Fruit fly (Drosophila melanogaster) whole organism, embryonic: ENCODE results near the gene Gs1l.

ENCODE experiments used
- Atf-2 ChIP-seq: fragments of 200-800 bp; sonication (Bioruptor generic); optimal IDR thresholded peaks from 2 replicates; lab custom pipeline; 2016; ENCODE audit warnings: missing biosample characterization, missing genetic modification characterization
- CG1024 ChIP-seq: fragments of 200-800 bp; sonication (Bioruptor generic); IDR thresholded peaks from 2 replicates; pipeline ENCODE4 v1.3.6; 2022; ENCODE audit warnings: missing biosample characterization, missing genetic modification characterization
- CG10543 ChIP-seq: fragments of 200-800 bp; sonication (Bioruptor generic); optimal IDR thresholded peaks from 3 replicates; lab custom pipeline; 2017; ENCODE audit warnings: missing biosample characterization, mild to moderate bottlenecking, missing genetic modification characterization, moderate library complexity
- CG12236 ChIP-seq: fragments of 200-800 bp; sonication (Bioruptor generic); optimal IDR thresholded peaks from 2 replicates; lab custom pipeline; 2016; ENCODE audit warnings: missing biosample characterization, missing genetic modification characterization
- CG13123 ChIP-seq: fragments of 200-800 bp; sonication (Bioruptor generic); optimal IDR thresholded peaks from 2 replicates; lab custom pipeline; 2016; ENCODE audit warnings: missing biosample characterization, missing genetic modification characterization
- CG13894 ChIP-seq: fragments of 200-800 bp; sonication (Bioruptor generic); optimal IDR thresholded peaks from 3 replicates; lab custom pipeline; 2018; ENCODE audit warnings: missing biosample characterization, mild to moderate bottlenecking, missing genetic modification characterization, moderate library complexity
- CG14667 ChIP-seq: fragments of 200-800 bp; sonication (Bioruptor generic); IDR thresholded peaks from 2 replicates; pipeline ENCODE4 v1.3.6; 2022; ENCODE audit warnings: missing biosample characterization, missing genetic modification characterization
- CG1529 ChIP-seq: fragments of 200-800 bp; sonication (Bioruptor generic); optimal IDR thresholded peaks from 3 replicates; lab custom pipeline; 2018; ENCODE audit warnings: missing biosample characterization, missing genetic modification characterization
- CG15514 ChIP-seq: fragments of 200-800 bp; sonication (Bioruptor generic); optimal IDR thresholded peaks from 3 replicates; lab custom pipeline; 2017; ENCODE audit warnings: missing biosample characterization, missing genetic modification characterization, mild to moderate bottlenecking, moderate library complexity, missing genetic modification reagents
- CG15601 ChIP-seq: fragments of 200-800 bp; sonication (Bioruptor generic); optimal IDR thresholded peaks from 3 replicates; lab custom pipeline; 2019; ENCODE audit warnings: missing biosample characterization, mild to moderate bottlenecking, missing genetic modification characterization, moderate library complexity
- CG15696 ChIP-seq: fragments of 200-800 bp; sonication (Bioruptor generic); optimal IDR thresholded peaks from 2 replicates; lab custom pipeline; 2019; ENCODE audit warnings: missing biosample characterization, mild to moderate bottlenecking, missing genetic modification characterization, moderate library complexity
- CG18262 ChIP-seq: fragments of 200-800 bp; optimal IDR thresholded peaks from 3 replicates; lab custom pipeline; 2019; ENCODE audit warnings: missing biosample characterization, mild to moderate bottlenecking, missing genetic modification characterization, moderate library complexity
- CG2129 ChIP-seq: fragments of 200-800 bp; sonication (Bioruptor generic); IDR thresholded peaks from 2 replicates; pipeline ENCODE4 v1.3.6; 2022; ENCODE audit warnings: missing biosample characterization, missing genetic modification characterization; ENCODE audit not compliant: partially characterized antibody
- CG30020 ChIP-seq: fragments of 200-800 bp; optimal IDR thresholded peaks from 2 replicates; lab custom pipeline; 2019; ENCODE audit warnings: missing biosample characterization, mild to moderate bottlenecking, missing genetic modification characterization, moderate library complexity
- CG8281 ChIP-seq: fragments of 200-800 bp; sonication (Bioruptor generic); optimal IDR thresholded peaks from 2 replicates; lab custom pipeline; 2018; ENCODE audit warnings: missing biosample characterization, mild to moderate bottlenecking, missing genetic modification characterization, moderate library complexity
- CG8944 ChIP-seq: fragments of 200-800 bp; sonication (Bioruptor generic); optimal IDR thresholded peaks from 3 replicates; lab custom pipeline; 2016; ENCODE audit warnings: missing biosample characterization, missing genetic modification characterization
- CrebB ChIP-seq: fragments of 200-800 bp; sonication (Bioruptor generic); optimal IDR thresholded peaks from 3 replicates; lab custom pipeline; 2018; ENCODE audit warnings: missing biosample characterization, mild to moderate bottlenecking, missing genetic modification characterization
- Ets65A ChIP-seq: fragments of 200-800 bp; sonication (Bioruptor generic); peaks from one replicate; lab custom pipeline; 2016; ENCODE audit warnings: missing biosample characterization, missing genetic modification characterization
- H2.0 ChIP-seq: fragments of 200-800 bp; sonication (Bioruptor generic); IDR thresholded peaks from 2 replicates; pipeline ENCODE4 v1.3.6; 2022; ENCODE audit warnings: missing biosample characterization, missing genetic modification characterization
- Hey ChIP-seq: fragments of 200-800 bp; sonication (Bioruptor generic); optimal IDR thresholded peaks from 3 replicates; lab custom pipeline; 2018; ENCODE audit warnings: missing biosample characterization, mild to moderate bottlenecking, missing genetic modification characterization
- MBD-R2 ChIP-seq: fragments of 200-800 bp; sonication (Bioruptor generic); IDR thresholded peaks from 2 replicates; pipeline ENCODE4 v1.3.6; 2022; ENCODE audit warnings: missing biosample characterization, missing genetic modification characterization
- NC2β ChIP-seq: fragments of 200-800 bp; sonication (Bioruptor generic); optimal IDR thresholded peaks from 2 replicates; lab custom pipeline; 2016; ENCODE audit warnings: missing biosample characterization, missing genetic modification characterization
- Sry-β ChIP-seq: fragments of 200-800 bp; sonication (Bioruptor generic); optimal IDR thresholded peaks from 2 replicates; lab custom pipeline; 2018; ENCODE audit warnings: missing biosample characterization, mild to moderate bottlenecking, missing genetic modification characterization, moderate library complexity
- Ssrp ChIP-seq: fragments of 200-800 bp; sonication (Bioruptor generic); optimal IDR thresholded peaks from 2 replicates; lab custom pipeline; 2018; ENCODE audit warnings: missing biosample characterization, mild to moderate bottlenecking, missing genetic modification characterization, moderate library complexity
- YL-1 ChIP-seq: fragments of 200-800 bp; sonication (Bioruptor generic); optimal IDR thresholded peaks from 3 replicates; lab custom pipeline; 2017; ENCODE audit warnings: missing biosample characterization, mild to moderate bottlenecking, missing genetic modification characterization
- ab ChIP-seq: fragments of 200-800 bp; sonication (Bioruptor generic); optimal IDR thresholded peaks from 2 replicates; lab custom pipeline; 2016; ENCODE audit warnings: missing biosample characterization, missing genetic modification characterization
- bigmax ChIP-seq: fragments of 200-800 bp; sonication (Bioruptor generic); optimal IDR thresholded peaks from 2 replicates; lab custom pipeline; 2018; ENCODE audit warnings: missing biosample characterization, mild to moderate bottlenecking, missing genetic modification characterization
- bsh ChIP-seq, 2 experiments: fragments of 200-800 bp; sonication (Bioruptor generic); optimal IDR thresholded peaks; 2 replicates each; lab custom pipeline; 2017 to 2018; ENCODE audit warnings: mild to moderate bottlenecking in 2 of 2, missing biosample characterization in 2 of 2, missing genetic modification characterization in 2 of 2, moderate library complexity in 1 of 2
- cas ChIP-seq: fragments of 200-800 bp; sonication (Bioruptor generic); IDR thresholded peaks from 2 replicates; pipeline ENCODE4 v1.3.6; 2022; ENCODE audit warnings: missing biosample characterization, missing genetic modification characterization
- caup ChIP-seq: fragments of 200-800 bp; sonication (Bioruptor generic); optimal IDR thresholded peaks from 3 replicates; lab custom pipeline; 2017; ENCODE audit warnings: missing biosample characterization, mild to moderate bottlenecking, missing genetic modification characterization, moderate library complexity; ENCODE audit not compliant: severe bottlenecking
- croc ChIP-seq: fragments of 200-800 bp; sonication (Bioruptor generic); conservative IDR thresholded peaks from 3 replicates; pipeline ENCODE4 v1.3.6; 2022; ENCODE audit warnings: missing biosample characterization, missing genetic modification characterization
- crp ChIP-seq, 2 experiments: fragments of 200-800 bp; sonication (Bioruptor generic); optimal IDR thresholded peaks; 2 replicates in 1 of 2; 3 replicates in 1 of 2; lab custom pipeline; 2017; ENCODE audit warnings: missing biosample characterization in 2 of 2, missing genetic modification characterization in 2 of 2, mild to moderate bottlenecking in 1 of 2, moderate library complexity in 1 of 2
- danr ChIP-seq: fragments of 200-800 bp; sonication (Bioruptor generic); IDR thresholded peaks from 2 replicates; pipeline ENCODE4 v1.3.6; 2022; ENCODE audit warnings: missing biosample characterization, missing genetic modification characterization
- ewg ChIP-seq: fragments of 200-800 bp; sonication (Bioruptor generic); optimal IDR thresholded peaks from 3 replicates; lab custom pipeline; 2017; ENCODE audit warnings: mild to moderate bottlenecking, missing biosample characterization, missing genetic modification reagents, missing genetic modification characterization
- lmd ChIP-seq: fragments of 200-800 bp; sonication (Bioruptor generic); IDR thresholded peaks from 2 replicates; pipeline ENCODE4 v1.3.6; 2022; ENCODE audit warnings: missing biosample characterization, missing genetic modification characterization
- lov ChIP-seq, 2 experiments: fragments of 200-800 bp in 1 of 2; fragments of >200 bp in 1 of 2; sonication (Bioruptor generic) in 1 of 2; IDR thresholded peaks in 1 of 2; optimal IDR thresholded peaks in 1 of 2; 2 replicates in 1 of 2; 3 replicates in 1 of 2; pipeline versions ENCODE4 v1.3.6 to Lab custom; 2017 to 2022; ENCODE audit warnings: missing biosample characterization in 1 of 2, missing genetic modification characterization in 1 of 2
- maf-S ChIP-seq: fragments of 200-800 bp; sonication (Bioruptor generic); optimal IDR thresholded peaks from 2 replicates; lab custom pipeline; 2016; ENCODE audit warnings: missing biosample characterization, missing genetic modification characterization
- org-1 ChIP-seq: fragments of 200-800 bp; sonication (Bioruptor generic); optimal IDR thresholded peaks from 2 replicates; lab custom pipeline; 2017; ENCODE audit warnings: missing biosample characterization, missing genetic modification characterization
- p53 ChIP-seq: fragments of 200-800 bp; sonication (Bioruptor generic); optimal IDR thresholded peaks from 2 replicates; lab custom pipeline; 2016; ENCODE audit warnings: missing biosample characterization, missing genetic modification characterization
- pnt ChIP-seq: fragments of 200-800 bp; sonication (Bioruptor generic); optimal IDR thresholded peaks from 3 replicates; lab custom pipeline; 2016; ENCODE audit warnings: missing biosample characterization, missing genetic modification characterization
- ro ChIP-seq: fragments of 200-800 bp; sonication (Bioruptor generic); IDR thresholded peaks from 2 replicates; pipeline ENCODE4 v1.3.6; 2022; ENCODE audit warnings: missing biosample characterization, missing genetic modification characterization
- trh ChIP-seq: fragments of 200-800 bp; sonication (Bioruptor generic); optimal IDR thresholded peaks from 2 replicates; lab custom pipeline; 2016; ENCODE audit warnings: missing biosample characterization, missing genetic modification characterization
- usp ChIP-seq: fragments of >200 bp; optimal IDR thresholded peaks from 2 replicates; lab custom pipeline; 2017; ENCODE audit warnings: missing biosample characterization, missing genetic modification characterization
- vvl ChIP-seq: fragments of 200-800 bp; sonication (Bioruptor generic); IDR thresholded peaks from 2 replicates; pipeline ENCODE4 v1.3.6; 2022; ENCODE audit warnings: missing biosample characterization, missing genetic modification characterization
- wek ChIP-seq: fragments of 200-800 bp; sonication (Bioruptor generic); optimal IDR thresholded peaks from 3 replicates; lab custom pipeline; 2018; ENCODE audit warnings: missing biosample characterization, mild to moderate bottlenecking, missing genetic modification characterization, moderate library complexity
- zfh2 ChIP-seq: fragments of 200-800 bp; sonication (Bioruptor generic); optimal IDR thresholded peaks from 2 replicates; lab custom pipeline; 2016; ENCODE audit warnings: missing biosample characterization, missing genetic modification characterization

Gene Gs1l

dm6 chr2L:4454009-4454689 lies 2.5 kb downstream of the Gs1l start, which contains the start of the genes Secp43 and ND-B8 (continued):
- TF ChIP-seq vvl (GFP tag; lab: Robert Waterston, UW) (peak; percentile 57; the same call in 1 of the 2 replicates), CG15696 (tag; lab: Kevin White, UChicago) (no peak), cas (no peak), Sry-β (GFP tag; lab: Kevin White, UChicago) (no peak), Ets65A (GFP tag; lab: Kevin White, UChicago) (peak; percentile 31), CG10543 (GFP tag; lab: Kevin White, UChicago) (no peak), crp (GFP tag; optimal IDR thresholded peaks at IDR 0.05; lab: Kevin White, UChicago) (peak in 1 of 2 experiments; percentile 58), CrebB (tag; lab: Kevin White, UChicago) (no peak), Hey (tag; lab: Kevin White, UChicago) (no peak), CG18262 (no peak), CG30020 (tag; lab: Kevin White, UChicago) (peak; percentile 18), CG13894 (tag; lab: Kevin White, UChicago) (peak; percentile 65), p53 (GFP tag; lab: Kevin White, UChicago) (no peak), NC2β (no peak), CG8944 (GFP tag; lab: Kevin White, UChicago) (no peak), CG8281 (tag; lab: Kevin White, UChicago) (no peak), CG12236 (no peak), YL-1 (GFP tag; lab: Kevin White, UChicago) (peak; percentile 41), CG2129 (GFP tag; lab: Robert Waterston, UW) (0 out of 2 replicates have a peak, but pooled peaks have one; percentile 29), CG14667 (GFP tag; lab: Robert Waterston, UW) (no peak), CG15601 (no peak), lmd (GFP tag; lab: Robert Waterston, UW) (no peak), lov (optimal IDR thresholded peaks at IDR 0.05; lab: Kevin White, UChicago) (no peak), lov (GFP tag; IDR thresholded peaks at IDR 0.05; lab: Robert Waterston, UW) (no peak), wek (GFP tag; lab: Kevin White, UChicago) (no peak), caup (no peak), bigmax (no peak), org-1 (GFP tag; lab: Kevin White, UChicago) (no peak), trh (GFP tag; lab: Kevin White, UChicago) (no peak), H2.0 (no peak), usp (GFP tag; lab: Kevin White, UChicago) (no peak), croc (GFP tag; lab: Robert Waterston, UW) (no peak), zfh2 (GFP tag; lab: Kevin White, UChicago) (no peak), CG1529 (GFP tag; lab: Kevin White, UChicago) (no peak), danr (GFP tag; lab: Robert Waterston, UW) (no peak), CG1024 (GFP tag; lab: Robert Waterston, UW) (no peak), CG15514 (peak; percentile 75), Atf-2 (GFP tag; lab: Kevin White, UChicago) (no peak), bsh (GFP tag; optimal IDR thresholded peaks at IDR 0.05; lab: Kevin White, UChicago) (no peak), CG13123 (GFP tag; lab: Kevin White, UChicago) (no peak), ewg (GFP tag; lab: Kevin White, UChicago) (peak; percentile 4), MBD-R2 (peak; percentile 93), ab (no peak), pnt (no peak), Ssrp (no peak), maf-S (GFP tag; lab: Kevin White, UChicago) (no peak), ro (GFP tag; lab: Robert Waterston, UW) (no peak)
